Worm (Caenorhabditis elegans) whole organism, midembryonic: ENCODE results near the gene F53A9.6.

Experiments used
- T22C8.4 ChIP-seq: fragments of 200-800 bp; sonication (Bioruptor generic); IDR thresholded peaks from 2 replicates; pipeline ENCODE4 v1.3.6; 2022; ENCODE audit warnings: missing genetic modification characterization, missing compliant biosample characterization
- cog-1 ChIP-seq: sonication (generic microtip); optimal IDR thresholded peaks from 2 replicates; lab custom pipeline; 2016; ENCODE audit warnings: missing genetic modification characterization, missing compliant biosample characterization
- flt-1 ChIP-seq: fragments of 200-800 bp; sonication (Bioruptor generic); IDR thresholded peaks from 2 replicates; pipeline ENCODE4 v1.3.6; 2022; ENCODE audit warnings: missing genetic modification characterization, missing compliant biosample characterization
- ref-1 ChIP-seq: fragments of 200-800 bp; sonication (Bioruptor generic); conservative IDR thresholded peaks from 2 replicates; pipeline ENCODE4 v1.3.6; 2022; ENCODE audit warnings: missing genetic modification reagents, missing genetic modification characterization, missing compliant biosample characterization

- TF ChIP-seq ref-1 (no peak), cog-1 (no peak), T22C8.4 (no peak), flt-1 (GFP tag; lab: Robert Waterston, UW) (no peak)
These were observed 30.8 kb upstream of the F53A9.6 start for ce11 chrX:8744192-8744985.
